Worm (Caenorhabditis elegans): Measurements from ENCODE around the gene str-145.

The str-145 gene

DNA sequence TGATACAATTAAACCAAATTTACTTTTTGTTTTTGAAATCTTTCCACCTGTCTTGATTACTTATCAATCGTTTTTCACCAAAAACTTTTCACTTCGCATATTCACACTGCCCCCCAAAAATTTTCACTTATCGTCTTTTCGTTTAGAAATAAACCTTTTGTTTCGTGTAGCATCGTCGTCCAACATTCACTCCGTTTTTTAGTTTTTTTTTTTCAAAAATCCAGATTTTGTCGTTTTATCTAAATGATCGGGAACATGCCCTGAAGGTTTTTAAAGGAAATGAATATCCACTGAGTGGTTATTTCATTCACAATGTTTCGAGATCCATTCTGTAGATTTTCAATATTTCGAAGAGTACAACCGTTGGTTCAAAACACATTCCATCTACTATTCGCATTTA is 19.8 kb upstream of the str-145 start, which contains the start of gene D1014.7:
D1014.7 (plus strand) TSS at position 301 of the 400 bp plus-strand sequence.
- TF ChIP-seq ces-1 (GFP tag; optimal IDR thresholded peaks at IDR 0.05) (no peak), snpc-4 (tag; optimal IDR thresholded peaks at IDR 0.05) (no peak), bed-3 (GFP tag; optimal IDR thresholded peaks at IDR 0.05) (no peak), drap-1 (GFP tag; optimal IDR thresholded peaks at IDR 0.05) (no peak), lin-13 (tag; optimal IDR thresholded peaks at IDR 0.05) (no peak), unc-39 (tag; optimal IDR thresholded peaks at IDR 0.05) (no peak)

ce11 chrV:8114542-8114941 is 16.4 kb upstream of the str-145 start:
- TF ChIP-seq mab-5 (tag; optimal IDR thresholded peaks at IDR 0.05) (no peak), cnd-1 (tag; optimal IDR thresholded peaks at IDR 0.05) (no peak), nhr-237 (tag; optimal IDR thresholded peaks at IDR 0.05) (no peak)

ce11 chrV:8110816-8111215 is 12.7 kb upstream of the str-145 start:
- TF ChIP-seq nhr-237 (tag; optimal IDR thresholded peaks at IDR 0.05) (peak; percentile 4), mep-1 (tag; optimal IDR thresholded peaks at IDR 0.05) (no peak)

DNA sequence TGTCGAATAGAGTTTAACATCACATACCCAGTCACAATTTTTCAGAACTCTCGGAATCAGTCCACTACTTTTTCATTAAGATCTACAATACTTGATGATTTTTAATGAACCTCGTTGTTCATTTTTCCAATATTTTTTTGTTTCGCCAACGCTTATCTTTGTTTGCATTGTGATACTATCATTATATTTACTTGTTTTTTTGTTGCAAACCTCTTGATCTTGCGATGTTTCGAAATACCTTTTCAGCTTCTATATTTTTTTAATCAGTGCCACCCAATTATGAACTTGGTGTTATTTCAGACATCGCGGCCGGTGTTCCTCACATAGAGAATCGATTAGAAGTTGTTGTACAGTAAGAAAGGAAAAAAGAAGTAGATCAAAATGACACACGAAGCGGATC is 10.5 kb upstream of the str-145 start, which contains the start of gene myo-5:
myo-5 (plus strand) TSS at position 301 of the 400 bp plus-strand sequence.
- TF ChIP-seq unc-39 (tag; optimal IDR thresholded peaks at IDR 0.05), result no peak
- TF ChIP-seq lin-32 (GFP tag; optimal IDR thresholded peaks at IDR 0.05), result no peak
- TF ChIP-seq snpc-4 (tag; optimal IDR thresholded peaks at IDR 0.05), result no peak
- no peak for TF ChIP-seq ceh-83 (GFP tag; optimal IDR thresholded peaks at IDR 0.05)
- TF ChIP-seq ham-2 (GFP tag; optimal IDR thresholded peaks at IDR 0.05), result no peak
- TF ChIP-seq mep-1 (tag; optimal IDR thresholded peaks at IDR 0.05), result no peak
- TF ChIP-seq ztf-11 (tag; optimal IDR thresholded peaks at IDR 0.05), result no peak
- no peak for TF ChIP-seq nhr-12 (tag; optimal IDR thresholded peaks at IDR 0.05)
- TF ChIP-seq blmp-1 (tag; optimal IDR thresholded peaks at IDR 0.05), result no peak

- no peak for TF ChIP-seq unc-62 (GFP tag; optimal IDR thresholded peaks at IDR 0.05)
- TF ChIP-seq lin-32 (GFP tag; optimal IDR thresholded peaks at IDR 0.05), result no peak
- no peak for TF ChIP-seq unc-120 (tag; optimal IDR thresholded peaks at IDR 0.05; ENCODE audit: poor library complexity, severe bottlenecking)
- no peak for TF ChIP-seq elt-3 (tag; optimal IDR thresholded peaks at IDR 0.05)
- no peak for TF ChIP-seq drap-1 (GFP tag; optimal IDR thresholded peaks at IDR 0.05)
Observed at ce11 chrV:8104473-8104872, 6.3 kb upstream of the str-145 start, which contains the start of gene srlf-16. Gene srlf-16 (plus strand): TSS chrV:8104773.

DNA sequence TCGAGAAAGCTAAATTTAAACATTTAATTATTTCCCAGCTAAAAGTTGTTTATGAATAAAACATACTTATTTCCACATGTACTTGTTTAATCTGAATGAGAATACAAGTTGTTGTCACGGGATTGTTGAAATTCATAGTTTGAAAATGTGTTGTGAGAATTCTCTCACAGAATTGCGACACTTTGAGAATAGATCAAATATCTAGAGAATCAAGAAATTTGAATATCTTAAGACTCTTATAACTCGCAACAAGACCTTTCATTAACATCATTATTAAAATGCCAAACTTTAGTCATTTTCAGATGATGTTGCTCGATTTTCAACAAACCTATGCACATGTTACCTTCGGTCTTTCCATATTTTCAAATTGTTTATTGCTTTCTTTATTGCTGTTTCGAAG is 4.8 kb upstream of the str-145 start, which contains the start of gene str-90:
str-90 (plus strand) TSS at position 301 of the 400 bp plus-strand sequence.
- TF ChIP-seq unc-120 (tag; optimal IDR thresholded peaks at IDR 0.05; ENCODE audit: poor library complexity, severe bottlenecking) (no peak), ztf-11 (tag; optimal IDR thresholded peaks at IDR 0.05) (no peak), unc-39 (tag; optimal IDR thresholded peaks at IDR 0.05) (no peak), bed-3 (GFP tag; optimal IDR thresholded peaks at IDR 0.05) (no peak), elt-3 (tag; optimal IDR thresholded peaks at IDR 0.05) (no peak), ces-1 (GFP tag; optimal IDR thresholded peaks at IDR 0.05) (no peak), blmp-1 (tag; optimal IDR thresholded peaks at IDR 0.05) (no peak), ham-2 (GFP tag; optimal IDR thresholded peaks at IDR 0.05) (no peak), unc-62 (GFP tag; optimal IDR thresholded peaks at IDR 0.05) (no peak), tbx-8 (GFP tag; optimal IDR thresholded peaks at IDR 0.05) (no peak), ceh-43 (GFP tag; optimal IDR thresholded peaks at IDR 0.05) (no peak), mls-2 (tag; optimal IDR thresholded peaks at IDR 0.05) (no peak), M03D4.4 (tag; optimal IDR thresholded peaks at IDR 0.05) (no peak), sem-2 (GFP tag; optimal IDR thresholded peaks at IDR 0.05) (no peak), flh-1 (GFP tag; optimal IDR thresholded peaks at IDR 0.05) (no peak), zip-8 (tag; optimal IDR thresholded peaks at IDR 0.05) (no peak), nhr-28 (tag; optimal IDR thresholded peaks at IDR 0.05) (no peak), ceh-39 (tag; optimal IDR thresholded peaks at IDR 0.05) (no peak), mep-1 (tag; optimal IDR thresholded peaks at IDR 0.05) (no peak)

- TF ChIP-seq unc-62 (GFP tag; optimal IDR thresholded peaks at IDR 0.05), result no peak
- TF ChIP-seq elt-3 (tag; optimal IDR thresholded peaks at IDR 0.05), result no peak
- TF ChIP-seq nhr-12 (tag; optimal IDR thresholded peaks at IDR 0.05), result no peak
- TF ChIP-seq lin-13 (tag; optimal IDR thresholded peaks at IDR 0.05), result no peak
- no peak for TF ChIP-seq unc-39 (tag; optimal IDR thresholded peaks at IDR 0.05)
Observed at ce11 chrV:8099306-8099705, 1.2 kb upstream of the str-145 start, which contains the start of gene sdz-23. Gene sdz-23 (plus strand): TSS chrV:8099606.

Data from whole organism, mixed stage, embryonic.